Worm (Caenorhabditis elegans): ENCODE results near the gene tofu-7.

DNA sequence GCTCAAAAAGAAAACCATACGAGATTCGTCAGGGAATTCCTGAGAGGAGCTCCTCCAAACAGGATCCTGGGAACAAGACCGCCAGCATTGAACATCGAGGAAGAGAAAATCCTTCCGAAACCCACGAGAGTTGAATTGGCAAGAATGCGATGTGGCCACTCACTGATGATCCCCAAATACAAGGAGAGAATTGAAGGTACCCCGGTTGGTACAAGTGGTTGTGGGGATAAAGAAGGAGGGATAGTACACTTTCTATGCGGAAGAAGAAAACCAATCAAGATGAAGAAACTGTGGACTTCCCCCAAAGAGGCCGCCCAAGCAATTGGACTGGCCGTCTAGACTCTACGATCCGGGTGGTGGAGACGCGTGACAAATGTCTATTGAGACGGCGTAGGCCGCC, 21.8 kb downstream of the tofu-7 start:
- no peak for TF ChIP-seq unc-62 (GFP tag; optimal IDR thresholded peaks at IDR 0.05)
- no peak for TF ChIP-seq ama-1 (optimal IDR thresholded peaks at IDR 0.05)
- no peak for TF ChIP-seq ama-1 (GFP tag; optimal IDR thresholded peaks at IDR 0.05)
- TF ChIP-seq sptf-2 (GFP tag; optimal IDR thresholded peaks at IDR 0.05): no peak
- TF ChIP-seq dox-1 (GFP tag; IDR thresholded peaks at IDR 0.05): no peak
- no peak for TF ChIP-seq attf-5 (GFP tag; optimal IDR thresholded peaks at IDR 0.05)
- TF ChIP-seq lir-1 (GFP tag; conservative IDR thresholded peaks at IDR 0.05): no peak
- TF ChIP-seq him-1 (tag; optimal IDR thresholded peaks at IDR 0.05): no peak
- TF ChIP-seq die-1 (tag; optimal IDR thresholded peaks at IDR 0.05): no peak
- TF ChIP-seq snpc-4 (GFP tag; optimal IDR thresholded peaks at IDR 0.05): no peak
- no peak for TF ChIP-seq snpc-4 (tag; optimal IDR thresholded peaks at IDR 0.05)

Measured in whole organism, young adult.